Fruit fly (Drosophila melanogaster): ENCODE measurements around the gene CG9154.

The CG9154 gene

DNA sequence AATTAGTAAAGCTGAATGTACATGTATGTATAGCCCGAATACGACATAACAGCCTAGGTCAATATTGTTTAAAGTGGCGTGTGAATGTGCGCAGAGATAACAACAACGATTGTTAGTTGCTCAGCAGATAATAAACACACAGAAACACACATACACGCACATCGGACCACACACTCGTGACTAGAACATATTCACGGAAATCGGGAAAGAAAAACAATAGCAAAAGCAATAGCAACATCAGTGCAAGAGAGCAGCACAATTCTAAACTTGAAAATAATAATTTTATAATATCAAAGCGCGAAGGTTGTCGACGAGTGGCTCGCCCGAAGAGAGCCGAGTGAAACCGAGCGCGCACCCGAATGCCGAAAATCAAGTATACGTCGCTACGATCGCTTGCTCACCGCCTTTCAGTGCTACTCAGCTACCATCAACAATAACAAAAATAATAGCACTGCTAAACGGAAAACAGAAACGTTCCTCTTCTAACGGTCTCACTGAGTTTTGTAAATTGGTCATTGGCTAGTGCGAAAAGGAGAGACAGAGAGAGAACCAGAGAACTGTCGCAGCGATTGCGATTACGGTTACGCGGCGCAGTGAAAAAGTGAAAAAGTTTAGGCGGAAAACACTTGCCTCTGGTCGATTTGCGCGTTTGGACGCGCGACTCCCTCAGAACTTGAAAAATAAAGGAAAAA lies 12.6 kb upstream of the CG9154 start:
- TF ChIP-seq CG34367 (tag; optimal IDR thresholded peaks at IDR 0.05) = no peak
- TF ChIP-seq CG8301 (tag; optimal IDR thresholded peaks at IDR 0.05) = no peak
- TF ChIP-seq CG8159 (tag; optimal IDR thresholded peaks at IDR 0.05) = no peak
- no peak for TF ChIP-seq CG14655 (GFP tag; optimal IDR thresholded peaks at IDR 0.05)
- TF ChIP-seq CG9948 (tag; optimal IDR thresholded peaks at IDR 0.05) = no peak
- no peak for TF ChIP-seq Snoo (tag; optimal IDR thresholded peaks at IDR 0.05)
- no peak for TF ChIP-seq CG12605 (GFP tag; IDR thresholded peaks at IDR 0.05)

DNA sequence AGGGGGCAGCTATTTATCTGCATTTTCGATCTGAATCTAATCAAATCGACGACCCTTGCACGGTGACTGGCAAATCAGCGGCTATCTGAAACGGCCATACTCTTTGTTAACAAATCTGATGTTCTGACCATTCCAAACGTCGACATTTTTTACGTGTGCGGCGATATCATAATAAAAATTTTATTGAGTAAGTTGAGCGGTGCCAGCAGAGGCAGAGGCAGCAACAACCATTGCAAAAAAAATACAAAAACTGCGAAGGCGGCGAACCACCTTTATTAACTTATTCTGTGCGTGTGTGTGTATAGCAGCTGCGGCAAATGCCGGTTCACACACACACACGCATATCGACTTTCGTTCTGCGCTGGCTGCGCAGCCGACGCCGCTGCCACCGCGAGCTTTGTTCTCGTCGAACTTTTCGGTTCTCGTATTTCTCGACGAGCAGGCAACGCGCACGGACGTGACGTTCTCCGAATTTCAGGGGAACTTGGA lies 11.7 kb upstream of the CG9154 start, which contains the start of gene Kr-h1:
Gene Kr-h1 (plus strand): TSS at position 447 of the 489 bp plus-strand sequence.
- TF ChIP-seq Pif1A (GFP tag; optimal IDR thresholded peaks at IDR 0.05) = no peak
- TF ChIP-seq EcR (GFP tag; optimal IDR thresholded peaks at IDR 0.05) = no peak
- no peak for TF ChIP-seq CG10348 (GFP tag; IDR thresholded peaks at IDR 0.05)
- no peak for TF ChIP-seq CG14655 (GFP tag; optimal IDR thresholded peaks at IDR 0.05)
- no peak for TF ChIP-seq CG13204 (GFP tag; optimal IDR thresholded peaks at IDR 0.05)
- TF ChIP-seq Pif1B (GFP tag; optimal IDR thresholded peaks at IDR 0.05) = no peak
- no peak for TF ChIP-seq CG12605 (GFP tag; IDR thresholded peaks at IDR 0.05)
- TF ChIP-seq CG32121 (GFP tag; IDR thresholded peaks at IDR 0.05) = no peak
- TF ChIP-seq Snoo (tag; optimal IDR thresholded peaks at IDR 0.05) = no peak
- TF ChIP-seq gl (tag; optimal IDR thresholded peaks at IDR 0.05) = no peak
- no peak for TF ChIP-seq CG17806 (tag; optimal IDR thresholded peaks at IDR 0.05)
- TF ChIP-seq Ets98B (GFP tag; IDR thresholded peaks at IDR 0.05) = no peak
- TF ChIP-seq fd96Ca (GFP tag; IDR thresholded peaks at IDR 0.05) = no peak
- no peak for TF ChIP-seq CG34367 (tag; optimal IDR thresholded peaks at IDR 0.05)
- no peak for TF ChIP-seq CG4496 (GFP tag; IDR thresholded peaks at IDR 0.05)
- TF ChIP-seq CG9948 (tag; optimal IDR thresholded peaks at IDR 0.05) = no peak
- no peak for TF ChIP-seq rn (GFP tag; IDR thresholded peaks at IDR 0.05)
- no peak for TF ChIP-seq D1 (tag; optimal IDR thresholded peaks at IDR 0.05)
- no peak for TF ChIP-seq CG15710 (tag; optimal IDR thresholded peaks at IDR 0.05)

DNA sequence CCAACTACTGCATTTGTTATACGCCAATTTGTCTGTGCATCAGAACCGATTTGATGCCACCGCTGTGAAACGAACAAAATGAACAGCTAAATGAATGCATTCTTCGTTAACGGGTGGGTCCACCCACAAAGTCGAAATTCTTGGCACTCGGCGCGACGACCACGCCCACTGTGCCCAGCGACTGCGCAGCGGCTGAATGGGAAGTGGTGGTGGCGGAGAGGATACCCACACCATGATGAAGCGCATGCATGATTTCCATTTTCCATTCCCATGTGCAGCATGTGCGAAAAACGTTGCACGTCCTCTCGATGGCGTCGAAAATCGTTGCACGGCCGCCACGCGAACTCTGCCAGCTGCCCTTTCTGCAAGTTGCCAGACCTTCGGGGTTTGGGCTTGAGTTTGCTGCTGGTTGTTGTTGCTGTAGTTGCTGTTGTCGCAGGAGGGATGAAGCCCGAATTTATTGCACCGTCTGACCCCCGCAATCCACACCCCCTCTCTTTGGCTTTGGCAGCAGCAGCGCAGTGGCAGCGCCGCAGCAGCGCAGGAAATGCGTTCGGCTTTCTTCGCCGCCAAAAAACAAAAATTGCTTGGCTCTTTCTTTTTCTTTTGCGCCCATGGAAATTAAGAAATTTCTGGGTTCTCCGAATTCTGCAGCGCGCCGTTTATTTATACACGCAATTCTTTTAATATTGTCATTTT lies 10.8 kb upstream of the CG9154 start:
- TF ChIP-seq rn (GFP tag; IDR thresholded peaks at IDR 0.05) (no peak), EcR (GFP tag; optimal IDR thresholded peaks at IDR 0.05) (peak; percentile 60), D1 (tag; optimal IDR thresholded peaks at IDR 0.05) (no peak), Snoo (tag; optimal IDR thresholded peaks at IDR 0.05) (peak; percentile 30), Pif1A (GFP tag; optimal IDR thresholded peaks at IDR 0.05) (no peak), CG4496 (GFP tag; IDR thresholded peaks at IDR 0.05) (peak; percentile 42; the same call in 1 of the 3 replicates), CG13204 (GFP tag; optimal IDR thresholded peaks at IDR 0.05) (no peak), CG32121 (GFP tag; IDR thresholded peaks at IDR 0.05) (no peak), CG8301 (tag; optimal IDR thresholded peaks at IDR 0.05) (no peak), CG8159 (tag; optimal IDR thresholded peaks at IDR 0.05) (no peak), CG10348 (GFP tag; IDR thresholded peaks at IDR 0.05) (no peak), Pif1B (GFP tag; optimal IDR thresholded peaks at IDR 0.05) (no peak), CG34367 (tag; optimal IDR thresholded peaks at IDR 0.05) (no peak), CG14655 (GFP tag; optimal IDR thresholded peaks at IDR 0.05) (no peak), CG15710 (tag; optimal IDR thresholded peaks at IDR 0.05) (no peak), Ets98B (GFP tag; IDR thresholded peaks at IDR 0.05) (no peak), CG12605 (GFP tag; IDR thresholded peaks at IDR 0.05) (no peak)

DNA sequence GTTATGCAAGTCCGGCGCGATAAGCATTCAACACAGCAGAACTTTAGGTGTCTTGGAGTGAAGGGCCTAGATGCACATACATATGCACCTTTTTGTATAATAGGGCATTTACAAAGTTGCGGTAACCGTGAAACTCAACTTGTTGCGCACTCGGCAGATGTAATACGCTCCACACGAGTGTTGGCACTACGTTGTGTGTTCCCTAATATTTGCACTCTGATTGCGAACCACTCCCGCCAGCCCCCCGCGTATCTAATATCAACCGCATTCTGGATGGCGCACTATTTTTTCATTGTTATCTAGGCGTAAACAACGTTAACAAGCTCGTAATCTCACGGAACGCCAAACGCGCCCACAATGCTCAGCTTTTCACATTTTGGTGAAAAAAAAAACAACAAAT lies 9.8 kb upstream of the CG9154 start:
- 0 out of 3 replicates have a peak, but pooled peaks have one; percentile 38 for TF ChIP-seq CG4496 (GFP tag; IDR thresholded peaks at IDR 0.05)
- TF ChIP-seq EcR (GFP tag; optimal IDR thresholded peaks at IDR 0.05) = no peak
- TF ChIP-seq CG9948 (tag; optimal IDR thresholded peaks at IDR 0.05) = no peak
- 0 out of 3 replicates have a peak, but pooled peaks have one; percentile 23 for TF ChIP-seq fd96Ca (GFP tag; IDR thresholded peaks at IDR 0.05)

DNA sequence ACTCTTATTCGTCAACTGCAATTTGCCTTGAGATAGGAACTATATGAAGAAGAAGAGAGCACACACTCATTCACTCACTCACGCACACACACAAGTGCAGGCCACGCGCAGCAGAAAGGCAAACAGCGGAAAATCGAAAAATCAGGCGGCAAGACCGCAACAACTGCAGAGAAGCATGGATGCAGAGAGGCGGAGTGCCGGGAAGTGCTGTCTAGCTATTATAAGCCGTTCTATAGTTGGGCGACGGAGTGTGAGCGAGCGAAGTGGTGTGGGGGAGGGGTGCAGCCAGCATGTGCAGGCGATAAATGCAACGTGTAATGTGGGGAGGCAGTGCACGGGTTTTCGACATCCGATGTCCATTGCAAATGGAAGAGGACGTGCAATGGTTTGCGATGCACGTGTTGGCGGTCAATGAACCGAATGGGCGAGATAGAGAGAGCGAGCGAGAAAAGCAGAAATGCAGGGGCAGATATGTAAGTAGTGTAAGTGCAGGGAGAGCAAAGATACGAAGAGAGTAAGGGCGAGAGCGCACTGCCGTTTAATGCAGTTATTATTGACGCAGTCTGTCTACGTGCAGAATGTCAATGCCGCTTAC lies 8.4 kb upstream of the CG9154 start:
- TF ChIP-seq Pif1B (GFP tag; optimal IDR thresholded peaks at IDR 0.05) (no peak), D1 (tag; optimal IDR thresholded peaks at IDR 0.05) (no peak), EcR (GFP tag; optimal IDR thresholded peaks at IDR 0.05) (peak; percentile 100), CG13204 (GFP tag; optimal IDR thresholded peaks at IDR 0.05) (peak; percentile 72), CG10348 (GFP tag; IDR thresholded peaks at IDR 0.05) (no peak), CG8301 (tag; optimal IDR thresholded peaks at IDR 0.05) (peak; percentile 5), CG8159 (tag; optimal IDR thresholded peaks at IDR 0.05) (no peak), CG14655 (GFP tag; optimal IDR thresholded peaks at IDR 0.05) (no peak), rn (GFP tag; IDR thresholded peaks at IDR 0.05) (no peak), CG32121 (GFP tag; IDR thresholded peaks at IDR 0.05) (peak; percentile 75), CG17806 (tag; optimal IDR thresholded peaks at IDR 0.05) (no peak), Ets98B (GFP tag; IDR thresholded peaks at IDR 0.05) (peak; percentile 47; the same call in 1 of the 2 replicates), Snoo (tag; optimal IDR thresholded peaks at IDR 0.05) (peak; percentile 56), gl (tag; optimal IDR thresholded peaks at IDR 0.05) (peak; percentile 1), CG4496 (GFP tag; IDR thresholded peaks at IDR 0.05) (peak; percentile 57), CG15710 (tag; optimal IDR thresholded peaks at IDR 0.05) (no peak), Pif1A (GFP tag; optimal IDR thresholded peaks at IDR 0.05) (no peak), fd96Ca (GFP tag; IDR thresholded peaks at IDR 0.05) (peak; percentile 29; the same call in 1 of the 3 replicates), CG34367 (tag; optimal IDR thresholded peaks at IDR 0.05) (no peak), CG9948 (tag; optimal IDR thresholded peaks at IDR 0.05) (no peak), CG12605 (GFP tag; IDR thresholded peaks at IDR 0.05) (no peak)
